Worm (Caenorhabditis elegans) whole organism, L4 larva: ENCODE data around the gene coq-8.

Experiments used
- R02D3.7 ChIP-seq: fragments of 150-350 bp; sonication (generic microtip); optimal IDR thresholded peaks from 3 replicates; lab custom pipeline; 2014; ENCODE audit warnings: missing biosample characterization, missing genetic modification characterization
- Y48G9A.11 ChIP-seq: fragments of 200-800 bp; sonication (Bioruptor generic); IDR thresholded peaks from 2 replicates; pipeline ENCODE4 v1.3.6; 2022; ENCODE audit warnings: missing genetic modification reagents, missing genetic modification characterization, missing compliant biosample characterization
- Y5F2A.4 ChIP-seq: fragments of 200-800 bp; sonication (Bioruptor generic); optimal IDR thresholded peaks from 2 replicates; lab custom pipeline; 2018; ENCODE audit warnings: mild to moderate bottlenecking, missing genetic modification characterization, missing compliant biosample characterization
- Y75B8A.6 ChIP-seq: fragments of 200-800 bp; sonication (Bioruptor generic); IDR thresholded peaks from 2 replicates; pipeline ENCODE4 v1.3.6; 2022; ENCODE audit warnings: missing genetic modification reagents, missing genetic modification characterization, missing compliant biosample characterization
- aly-2 ChIP-seq: sonication (generic microtip); optimal IDR thresholded peaks from 2 replicates; lab custom pipeline; 2018; ENCODE audit warnings: missing biosample characterization, missing genetic modification characterization
- arid-1 ChIP-seq: fragments of 200-800 bp; sonication (Bioruptor generic); conservative IDR thresholded peaks from 2 replicates; pipeline ENCODE4 v1.3.6; 2022; ENCODE audit warnings: missing genetic modification reagents, missing genetic modification characterization, missing compliant biosample characterization
- ceh-20 ChIP-seq: fragments of 200-800 bp; sonication (Bioruptor generic); IDR thresholded peaks from 2 replicates; pipeline ENCODE4 v1.3.6; 2022; ENCODE audit warnings: missing genetic modification reagents, missing genetic modification characterization, missing compliant biosample characterization
- ceh-32 ChIP-seq: sonication (generic microtip); optimal IDR thresholded peaks from 2 replicates; lab custom pipeline; 2016; ENCODE audit warnings: mild to moderate bottlenecking, missing genetic modification characterization, missing compliant biosample characterization; ENCODE audit not compliant: poor library complexity
- ceh-44 ChIP-seq: fragments of 200-800 bp; sonication (Bioruptor generic); IDR thresholded peaks from 2 replicates; pipeline ENCODE4 v1.3.6; 2022; ENCODE audit warnings: missing genetic modification reagents, missing genetic modification characterization, missing compliant biosample characterization
- ceh-82 ChIP-seq: sonication (generic microtip); optimal IDR thresholded peaks from 2 replicates; lab custom pipeline; 2017; ENCODE audit warnings: missing biosample characterization, missing genetic modification characterization
- ces-1 ChIP-seq: fragments of 150-350 bp; sonication (generic microtip); optimal IDR thresholded peaks from 4 replicates; lab custom pipeline; 2014; ENCODE audit warnings: missing biosample characterization, missing genetic modification reagents, missing genetic modification characterization
- ctbp-1 ChIP-seq: fragments of 200-800 bp; sonication (Bioruptor generic); IDR thresholded peaks from 2 replicates; pipeline ENCODE4 v1.3.6; 2022; ENCODE audit warnings: missing genetic modification reagents, missing genetic modification characterization, missing compliant biosample characterization
- daf-16 ChIP-seq, 3 experiments: sonication (generic microtip); optimal IDR thresholded peaks; 2 replicates each; lab custom pipeline; 2016 to 2017; ENCODE audit warnings: missing genetic modification characterization in 3 of 3, missing genetic modification reagents in 3 of 3, mild to moderate bottlenecking in 2 of 3, missing compliant biosample characterization in 2 of 3, missing biosample characterization in 1 of 3, moderate library complexity in 1 of 3
- daf-19 ChIP-seq: fragments of 200-800 bp; sonication (Bioruptor generic); conservative IDR thresholded peaks from 2 replicates; pipeline ENCODE4 v1.3.6; 2022; ENCODE audit warnings: missing genetic modification characterization, missing compliant biosample characterization
- dmd-6 ChIP-seq: fragments of 200-800 bp; sonication (Bioruptor generic); IDR thresholded peaks from 2 replicates; pipeline ENCODE4 v1.3.6; 2022; ENCODE audit warnings: missing genetic modification reagents, missing genetic modification characterization, missing compliant biosample characterization
- dve-1 ChIP-seq: sonication (generic microtip); optimal IDR thresholded peaks from 2 replicates; lab custom pipeline; 2017; ENCODE audit warnings: antibody characterized with exemption, mild to moderate bottlenecking, missing genetic modification characterization, missing compliant biosample characterization; ENCODE audit not compliant: insufficient read depth
- gei-8 ChIP-seq: fragments of 200-800 bp; sonication (Bioruptor generic); optimal IDR thresholded peaks from 2 replicates; lab custom pipeline; 2018; ENCODE audit warnings: mild to moderate bottlenecking, missing genetic modification characterization, missing compliant biosample characterization
- hlh-11 ChIP-seq: fragments of 200-800 bp; sonication (Bioruptor generic); optimal IDR thresholded peaks from 2 replicates; lab custom pipeline; 2018; ENCODE audit warnings: mild to moderate bottlenecking, missing genetic modification characterization, missing compliant biosample characterization
- hlh-30 ChIP-seq: sonication (generic microtip); optimal IDR thresholded peaks from 2 replicates; lab custom pipeline; 2017; ENCODE audit warnings: antibody characterized with exemption, mild to moderate bottlenecking, missing genetic modification characterization, missing compliant biosample characterization; ENCODE audit not compliant: insufficient read depth
- hmg-1.1 ChIP-seq: fragments of 200-800 bp; sonication (Bioruptor generic); IDR thresholded peaks from 2 replicates; pipeline ENCODE4 v1.3.6; 2022; ENCODE audit warnings: missing genetic modification reagents, missing genetic modification characterization, missing compliant biosample characterization
- lim-7 ChIP-seq: fragments of 200-800 bp; sonication (Bioruptor generic); IDR thresholded peaks from 2 replicates; pipeline ENCODE4 v1.3.6; 2022; ENCODE audit warnings: missing genetic modification characterization, missing compliant biosample characterization
- lin-15B ChIP-seq: fragments of 150-350 bp; sonication (generic microtip); optimal IDR thresholded peaks from 3 replicates; lab custom pipeline; 2014; ENCODE audit warnings: missing biosample characterization, missing genetic modification characterization
- lin-38 ChIP-seq: fragments of 200-800 bp; sonication (Bioruptor generic); IDR thresholded peaks from 2 replicates; pipeline ENCODE4 v1.3.6; 2022; ENCODE audit warnings: missing genetic modification reagents, missing genetic modification characterization, missing compliant biosample characterization
- lsy-2 ChIP-seq, 2 experiments: fragments of 150-350 bp in 1 of 2; sonication (generic microtip) in 1 of 2; optimal IDR thresholded peaks; 2 replicates each; lab custom pipeline; 2014 to 2017; ENCODE audit warnings: missing biosample characterization in 2 of 2, missing genetic modification characterization in 2 of 2
- mdl-1 ChIP-seq, 2 experiments: fragments of 150-350 bp in 1 of 2; sonication (generic microtip) in 1 of 2; optimal IDR thresholded peaks; 2 replicates each; lab custom pipeline; 2014 to 2017; ENCODE audit warnings: missing biosample characterization in 2 of 2, missing genetic modification characterization in 2 of 2
- mdt-29 ChIP-seq: fragments of 200-800 bp; sonication (Bioruptor generic); IDR thresholded peaks from 2 replicates; pipeline ENCODE4 v1.3.6; 2022; ENCODE audit warnings: missing genetic modification reagents, missing genetic modification characterization, missing compliant biosample characterization
- mxl-2 ChIP-seq: fragments of 200-800 bp; sonication (Bioruptor generic); conservative IDR thresholded peaks from 2 replicates; pipeline ENCODE4 v1.3.6; 2022; ENCODE audit warnings: missing genetic modification reagents, missing genetic modification characterization, missing compliant biosample characterization
- nhr-10 ChIP-seq: fragments of 150-350 bp; optimal IDR thresholded peaks from 2 replicates; lab custom pipeline; 2014; ENCODE audit warnings: missing biosample characterization, missing genetic modification characterization
- nhr-102 ChIP-seq: sonication (generic microtip); optimal IDR thresholded peaks from 2 replicates; lab custom pipeline; 2016; ENCODE audit warnings: mild to moderate bottlenecking, missing genetic modification characterization, moderate library complexity, missing compliant biosample characterization
- nhr-111 ChIP-seq: fragments of 200-800 bp; sonication (Bioruptor generic); optimal IDR thresholded peaks from 2 replicates; lab custom pipeline; 2018; ENCODE audit warnings: mild to moderate bottlenecking, missing genetic modification characterization, missing compliant biosample characterization
- nhr-28 ChIP-seq: fragments of 150-350 bp; optimal IDR thresholded peaks from 2 replicates; lab custom pipeline; 2014; ENCODE audit warnings: missing biosample characterization, missing genetic modification characterization
- nhr-48 ChIP-seq: sonication (generic microtip); optimal IDR thresholded peaks from 2 replicates; lab custom pipeline; 2016; ENCODE audit warnings: mild to moderate bottlenecking, missing genetic modification characterization, missing compliant biosample characterization
- nhr-6 ChIP-seq: fragments of 150-350 bp; optimal IDR thresholded peaks from 2 replicates; lab custom pipeline; 2014; ENCODE audit warnings: missing biosample characterization, missing genetic modification characterization
- pha-4 ChIP-seq, 2 experiments: fragments of 150-350 bp in 1 of 2; fragments of 200-800 bp in 1 of 2; sonication (Bioruptor generic) in 1 of 2; IDR thresholded peaks in 1 of 2; optimal IDR thresholded peaks in 1 of 2; 2 replicates each; pipeline versions ENCODE4 v1.3.6 to Lab custom; 2014 to 2022; ENCODE audit warnings: missing genetic modification characterization in 2 of 2, missing genetic modification reagents in 2 of 2, missing biosample characterization in 1 of 2, missing compliant biosample characterization in 1 of 2
- pqm-1 ChIP-seq: sonication (generic microtip); optimal IDR thresholded peaks from 2 replicates; lab custom pipeline; 2017; ENCODE audit warnings: missing biosample characterization, missing genetic modification characterization
- snpc-1.2 ChIP-seq: fragments of 200-800 bp; sonication (Bioruptor generic); IDR thresholded peaks from 2 replicates; pipeline ENCODE4 v1.3.6; 2022; ENCODE audit warnings: missing genetic modification reagents, missing genetic modification characterization, missing compliant biosample characterization
- snpc-4 ChIP-seq: fragments of 150-350 bp; optimal IDR thresholded peaks from 2 replicates; lab custom pipeline; 2014; ENCODE audit warnings: missing biosample characterization, missing genetic modification characterization
- tag-97 ChIP-seq: fragments of 200-800 bp; sonication (Bioruptor generic); IDR thresholded peaks from 2 replicates; pipeline ENCODE4 v1.3.6; 2022; ENCODE audit warnings: missing genetic modification characterization, missing compliant biosample characterization
- tra-1 ChIP-seq: fragments of 200-800 bp; sonication (Bioruptor generic); IDR thresholded peaks from 2 replicates; pipeline ENCODE4 v1.3.6; 2022; ENCODE audit warnings: missing genetic modification reagents, missing genetic modification characterization, missing compliant biosample characterization
- unc-62 ChIP-seq, 3 experiments: fragments of 150-350 bp in 1 of 3; sonication (generic microtip); optimal IDR thresholded peaks in 2 of 3; peaks in 1 of 3; 1 replicate in 1 of 3; 2 replicates in 2 of 3; lab custom pipeline; 2014 to 2017; ENCODE audit warnings: missing biosample characterization in 3 of 3, missing genetic modification characterization in 3 of 3, missing genetic modification reagents in 3 of 3, missing genotype in 1 of 3
- zfp-2 ChIP-seq: sonication (generic microtip); optimal IDR thresholded peaks from 2 replicates; lab custom pipeline; 2016; ENCODE audit warnings: mild to moderate bottlenecking, missing genetic modification characterization, missing compliant biosample characterization
- zip-11 ChIP-seq: fragments of 200-800 bp; sonication (Bioruptor generic); IDR thresholded peaks from 2 replicates; pipeline ENCODE4 v1.3.6; 2022; ENCODE audit warnings: missing genetic modification characterization, missing compliant biosample characterization

coq-8 gene

DNA sequence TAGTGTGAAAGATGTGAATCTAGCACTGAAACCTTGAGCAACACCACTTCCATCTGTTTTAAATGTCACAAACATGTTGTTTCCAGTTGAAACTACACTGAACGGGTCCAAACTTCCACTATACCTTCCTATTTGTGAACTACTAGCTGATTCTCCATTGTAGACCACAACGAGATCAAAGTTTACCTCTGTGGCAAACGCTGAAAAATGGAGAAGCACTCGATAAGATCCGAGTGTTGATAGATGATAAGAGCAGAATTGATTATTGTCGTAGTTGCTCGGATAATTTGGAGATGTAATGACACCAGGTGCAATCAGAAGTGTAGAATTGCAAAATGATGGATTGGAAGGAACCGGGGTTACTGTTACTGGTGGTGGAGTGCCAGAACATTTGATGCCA is 18.7 kb downstream of the coq-8 start:
- TF ChIP-seq Y5F2A.4 (GFP tag; lab: Kevin White, UChicago) (no peak), pqm-1 (tag; lab: Kevin White, UChicago) (peak; percentile 38), nhr-28 (tag; lab: Kevin White, UChicago) (peak; percentile 11), dmd-6 (0 out of 2 replicates have a peak, but pooled peaks have one; percentile 17), daf-16 (GFP tag; optimal IDR thresholded peaks at IDR 0.05; lab: Kevin White, UChicago) (no peak), daf-16 (tag; optimal IDR thresholded peaks at IDR 0.05; lab: Kevin White, UChicago) (peak; percentile 22), hlh-11 (peak; percentile 12), R02D3.7 (tag; lab: Kevin White, UChicago) (no peak)

DNA sequence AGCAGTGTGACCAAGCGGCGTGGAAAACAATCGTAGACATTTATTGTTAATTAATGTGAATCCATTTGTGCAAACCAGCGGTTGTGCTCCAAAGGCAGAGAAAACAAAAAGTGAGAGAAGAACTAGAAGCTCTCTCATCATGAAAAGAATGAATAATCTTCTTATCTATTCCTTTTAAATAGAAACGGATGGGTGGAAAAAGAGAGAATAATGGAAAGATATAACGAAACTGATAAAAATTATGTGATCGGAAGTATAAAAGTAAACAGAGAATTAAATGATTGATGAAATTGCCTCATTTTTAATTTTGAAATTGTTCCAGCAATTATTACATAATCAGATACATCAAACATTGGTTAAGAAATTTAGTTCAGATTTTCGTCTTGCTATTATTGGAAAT is 20.2 kb downstream of the coq-8 start, which contains the start of gene clec-5:
clec-5 (minus strand) TSS at position 178 of the 400 bp plus-strand sequence.
- no peak for TF ChIP-seq Y48G9A.11 (GFP tag; lab: Robert Waterston, UW)
- TF ChIP-seq dmd-6: no peak
- TF ChIP-seq arid-1: no peak
- TF ChIP-seq daf-16 (GFP tag; optimal IDR thresholded peaks at IDR 0.05; lab: Kevin White, UChicago): no peak
- peak; percentile 17 for TF ChIP-seq daf-16 (tag; optimal IDR thresholded peaks at IDR 0.05; lab: Kevin White, UChicago)
- TF ChIP-seq nhr-6 (tag; lab: Kevin White, UChicago): no peak
- TF ChIP-seq pqm-1 (tag; lab: Kevin White, UChicago): peak; percentile 56
- no peak for TF ChIP-seq mxl-2 (GFP tag; lab: Robert Waterston, UW)
- TF ChIP-seq hmg-1.1 (GFP tag; lab: Robert Waterston, UW): no peak
- no peak for TF ChIP-seq nhr-102 (tag; lab: Kevin White, UChicago)
- TF ChIP-seq nhr-48 (tag; lab: Kevin White, UChicago): no peak
- TF ChIP-seq dve-1: peak; percentile 13
- no peak for TF ChIP-seq hlh-30 (tag; lab: Kevin White, UChicago)
- TF ChIP-seq ceh-20 (GFP tag; lab: Robert Waterston, UW): no peak
- TF ChIP-seq ceh-44: no peak
- TF ChIP-seq Y5F2A.4 (GFP tag; lab: Kevin White, UChicago): no peak
- TF ChIP-seq ces-1 (GFP tag; lab: Kevin White, UChicago): no peak
- TF ChIP-seq zfp-2 (tag; lab: Kevin White, UChicago): no peak
- no peak for TF ChIP-seq daf-19 (GFP tag; lab: Robert Waterston, UW)
- no peak for TF ChIP-seq R02D3.7 (tag; lab: Kevin White, UChicago)
- no peak for TF ChIP-seq nhr-10 (tag; lab: Kevin White, UChicago)
- TF ChIP-seq unc-62 (GFP tag; optimal IDR thresholded peaks at IDR 0.05 in 1 of 2; lab: Kevin White, UChicago): no peak
- TF ChIP-seq unc-62 (tag; optimal IDR thresholded peaks at IDR 0.05; lab: Kevin White, UChicago): no peak
- no peak for TF ChIP-seq ceh-82 (tag; lab: Kevin White, UChicago)
- no peak for TF ChIP-seq lsy-2 (tag; optimal IDR thresholded peaks at IDR 0.05; lab: Kevin White, UChicago)
- TF ChIP-seq lim-7: no peak
- no peak for TF ChIP-seq nhr-111
- TF ChIP-seq ceh-32 (tag; lab: Kevin White, UChicago): no peak
- no peak for TF ChIP-seq snpc-4 (tag; lab: Kevin White, UChicago)

DNA sequence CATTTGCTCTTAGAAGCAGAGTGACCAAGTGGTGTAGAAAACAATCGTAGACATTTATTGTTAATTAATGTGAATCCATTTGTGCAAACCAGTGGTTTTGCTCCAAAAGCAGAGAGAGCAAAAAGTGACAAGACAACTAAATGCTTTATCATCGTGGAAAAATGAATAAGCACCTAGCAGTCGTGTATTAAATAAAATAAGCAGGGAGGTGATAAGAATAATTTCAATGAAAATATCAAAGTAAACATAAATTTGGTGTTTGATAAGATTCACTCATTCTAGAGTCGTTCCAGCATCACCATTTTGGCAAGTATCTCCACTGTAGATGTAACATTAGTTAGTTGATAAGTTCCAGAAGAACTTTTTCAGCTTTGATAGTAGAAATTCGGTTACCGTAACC is 24.1 kb downstream of the coq-8 start, which contains the start of gene clec-6:
clec-6 (minus strand) TSS at position 154 of the 400 bp plus-strand sequence.
- no peak for TF ChIP-seq hlh-11
- no peak for TF ChIP-seq snpc-1.2 (GFP tag; lab: Robert Waterston, UW)
- TF ChIP-seq dmd-6: peak; percentile 36; the same call in 1 of the 2 replicates
- no peak for TF ChIP-seq mdl-1 (tag; optimal IDR thresholded peaks at IDR 0.05; lab: Kevin White, UChicago)
- no peak for TF ChIP-seq daf-16 (GFP tag; optimal IDR thresholded peaks at IDR 0.05; lab: Kevin White, UChicago)
- TF ChIP-seq daf-16 (tag; optimal IDR thresholded peaks at IDR 0.05; lab: Kevin White, UChicago): peak; percentile 42
- peak; percentile 8 for TF ChIP-seq nhr-28 (tag; lab: Kevin White, UChicago)

DNA sequence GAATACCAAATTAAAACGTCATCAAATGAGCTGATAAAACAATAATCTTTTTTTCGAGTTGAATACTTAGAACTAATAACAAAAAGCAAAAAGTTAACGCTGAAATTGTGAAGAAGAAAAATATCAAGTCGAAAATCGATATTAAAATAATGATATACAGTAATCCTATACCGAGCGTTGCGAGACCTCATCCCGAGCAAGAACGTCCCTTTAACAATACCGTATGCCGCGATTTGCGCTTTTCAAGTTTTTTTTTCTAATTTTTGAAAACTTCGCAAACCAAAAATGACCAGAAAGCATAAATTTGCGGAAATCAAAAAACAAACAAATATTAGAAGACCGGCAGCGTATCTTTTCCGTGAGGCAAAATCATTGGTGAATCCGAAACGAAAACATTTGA is 27.8 kb downstream of the coq-8 start, which contains the start of gene F26F4.5:
F26F4.5 (minus strand) TSS at position 256 of the 400 bp plus-strand sequence.
- TF ChIP-seq tag-97 (GFP tag; lab: Robert Waterston, UW) (no peak), ceh-44 (no peak), lin-15B (tag; lab: Kevin White, UChicago) (no peak), Y75B8A.6 (GFP tag; lab: Robert Waterston, UW) (no peak), aly-2 (no peak), gei-8 (GFP tag; lab: Kevin White, UChicago) (no peak), pha-4 (GFP tag; IDR thresholded peaks at IDR 0.05; lab: Robert Waterston, UW) (no peak), pha-4 (tag; optimal IDR thresholded peaks at IDR 0.05; lab: Kevin White, UChicago) (no peak), hlh-11 (no peak), mdt-29 (GFP tag; lab: Robert Waterston, UW) (no peak), zip-11 (GFP tag; lab: Robert Waterston, UW) (no peak), unc-62 (GFP tag; optimal IDR thresholded peaks at IDR 0.05 in 1 of 2; lab: Kevin White, UChicago) (no peak), unc-62 (tag; optimal IDR thresholded peaks at IDR 0.05; lab: Kevin White, UChicago) (no peak), lin-38 (GFP tag; lab: Robert Waterston, UW) (peak; percentile 45; the same call in 1 of the 2 replicates), tra-1 (GFP tag; lab: Robert Waterston, UW) (no peak), Y48G9A.11 (GFP tag; lab: Robert Waterston, UW) (no peak), ctbp-1 (GFP tag; lab: Robert Waterston, UW) (no peak), hmg-1.1 (GFP tag; lab: Robert Waterston, UW) (no peak)
